Worm (Caenorhabditis elegans) whole organism, L1 larva: ENCODE data around the gene capg-2.

Experiments
- C04F5.9 ChIP-seq: sonication (generic microtip); optimal IDR thresholded peaks from 2 replicates; lab custom pipeline; 2016; ENCODE audit warnings: missing genetic modification characterization, missing compliant biosample characterization
- F16B12.6 ChIP-seq: fragments of 150-350 bp; optimal IDR thresholded peaks from 2 replicates; lab custom pipeline; 2014; ENCODE audit warnings: missing biosample characterization, missing genetic modification characterization
- alr-1 ChIP-seq: fragments of 200-800 bp; sonication (Bioruptor generic); optimal IDR thresholded peaks from 2 replicates; lab custom pipeline; 2018; ENCODE audit warnings: borderline replicate concordance, mild to moderate bottlenecking, missing genetic modification characterization, missing compliant biosample characterization
- aly-2 ChIP-seq: fragments of 150-350 bp; optimal IDR thresholded peaks from 2 replicates; lab custom pipeline; 2014; ENCODE audit warnings: missing biosample characterization, missing genetic modification characterization
- ceh-82 ChIP-seq, 3 experiments: fragments of 150-350 bp in 1 of 3; sonication (generic microtip) in 2 of 3; optimal IDR thresholded peaks; 2 replicates each; lab custom pipeline; 2014 to 2017; ENCODE audit warnings: missing biosample characterization in 3 of 3, missing genetic modification characterization in 3 of 3
- ceh-88 ChIP-seq: fragments of 200-800 bp; sonication (Bioruptor generic); IDR thresholded peaks from 2 replicates; pipeline ENCODE4 v1.3.6; 2022; ENCODE audit warnings: missing genetic modification characterization, missing compliant biosample characterization
- ces-1 ChIP-seq: fragments of 150-350 bp; optimal IDR thresholded peaks from 2 replicates; lab custom pipeline; 2014; ENCODE audit warnings: missing biosample characterization, missing genetic modification reagents, missing genetic modification characterization
- dpl-1 ChIP-seq, 3 experiments: fragments of 150-350 bp in 2 of 3; sonication (generic microtip) in 1 of 3; optimal IDR thresholded peaks; 2 replicates each; lab custom pipeline; 2014 to 2017; ENCODE audit warnings: missing biosample characterization in 3 of 3, missing genetic modification characterization in 3 of 3, missing genetic modification reagents in 3 of 3
- efl-1 ChIP-seq, 4 experiments: fragments of 150-350 bp; optimal IDR thresholded peaks in 3 of 4; peaks in 1 of 4; 1 replicate in 1 of 4; 2 replicates in 3 of 4; lab custom pipeline; 2014; ENCODE audit warnings: missing biosample characterization in 2 of 4, missing genetic modification characterization in 2 of 4, missing genetic modification reagents in 2 of 4
- efl-3 ChIP-seq: fragments of 200-800 bp; sonication (Bioruptor generic); optimal IDR thresholded peaks from 2 replicates; lab custom pipeline; 2018; ENCODE audit warnings: mild to moderate bottlenecking, missing genetic modification characterization, missing compliant biosample characterization
- elt-3 ChIP-seq, 6 experiments: fragments of 150-350 bp in 1 of 6; sonication (generic microtip); optimal IDR thresholded peaks; 2 replicates each; lab custom pipeline; 2017 to 2018; ENCODE audit warnings: missing biosample characterization in 6 of 6, missing genetic modification characterization in 6 of 6, inconsistent platforms in 1 of 6
- ets-5 ChIP-seq: fragments of 200-800 bp; sonication (Bioruptor generic); IDR thresholded peaks from 2 replicates; pipeline ENCODE4 v1.3.6; 2022; ENCODE audit warnings: missing genetic modification characterization, missing compliant biosample characterization
- fkh-10 ChIP-seq: sonication (generic microtip); optimal IDR thresholded peaks from 2 replicates; lab custom pipeline; 2017; ENCODE audit warnings: missing biosample characterization, missing genetic modification reagents, missing genetic modification characterization
- fkh-4 ChIP-seq: sonication (generic microtip); optimal IDR thresholded peaks from 2 replicates; lab custom pipeline; 2016; ENCODE audit warnings: missing compliant biosample characterization, missing genetic modification characterization, borderline replicate concordance
- fos-1 ChIP-seq: fragments of 150-350 bp; optimal IDR thresholded peaks from 2 replicates; lab custom pipeline; 2014; ENCODE audit warnings: missing biosample characterization, missing genetic modification characterization
- grh-1 ChIP-seq: fragments of 200-800 bp; sonication (Bioruptor generic); IDR thresholded peaks from 2 replicates; pipeline ENCODE4 v1.3.6; 2022; ENCODE audit warnings: missing genetic modification reagents, missing genetic modification characterization, missing compliant biosample characterization
- hpl-2 ChIP-seq: fragments of 150-350 bp; optimal IDR thresholded peaks from 2 replicates; lab custom pipeline; 2014; ENCODE audit warnings: missing biosample characterization, missing genetic modification reagents, missing genetic modification characterization
- isw-1 ChIP-seq: fragments of 200-800 bp; sonication (Bioruptor generic); IDR thresholded peaks from 2 replicates; pipeline ENCODE4 v1.3.6; 2022; ENCODE audit warnings: missing genetic modification characterization, missing compliant biosample characterization
- jun-1 ChIP-seq: fragments of 150-350 bp; optimal IDR thresholded peaks from 2 replicates; lab custom pipeline; 2014; ENCODE audit warnings: missing biosample characterization, missing genetic modification reagents, missing genetic modification characterization
- lin-13 ChIP-seq: fragments of 150-350 bp; optimal IDR thresholded peaks from 2 replicates; lab custom pipeline; 2014; ENCODE audit warnings: missing biosample characterization, missing genetic modification reagents, missing genetic modification characterization
- lin-14 ChIP-seq: fragments of 200-800 bp; sonication (Bioruptor generic); optimal IDR thresholded peaks from 2 replicates; lab custom pipeline; 2018; ENCODE audit warnings: mild to moderate bottlenecking, missing genetic modification characterization, moderate library complexity, missing compliant biosample characterization
- lin-15B ChIP-seq: fragments of 150-350 bp; sonication (generic microtip); optimal IDR thresholded peaks from 3 replicates; lab custom pipeline; 2014; ENCODE audit warnings: missing biosample characterization, missing genetic modification characterization
- lin-35 ChIP-seq, 2 experiments: fragments of 150-350 bp; optimal IDR thresholded peaks; 2 replicates each; lab custom pipeline; 2014; ENCODE audit warnings: missing biosample characterization in 2 of 2, missing genetic modification characterization in 2 of 2, missing genetic modification reagents in 2 of 2
- lsy-2 ChIP-seq, 2 experiments: fragments of 150-350 bp; optimal IDR thresholded peaks; 2 replicates each; lab custom pipeline; 2014; ENCODE audit warnings: missing biosample characterization in 2 of 2, missing genetic modification characterization in 2 of 2
- mab-9 ChIP-seq: fragments of 200-800 bp; sonication (Bioruptor generic); IDR thresholded peaks from 2 replicates; pipeline ENCODE4 v1.3.6; 2022; ENCODE audit warnings: missing genetic modification reagents, missing genetic modification characterization, missing compliant biosample characterization
- mep-1 ChIP-seq: fragments of 150-350 bp; optimal IDR thresholded peaks from 2 replicates; lab custom pipeline; 2014; ENCODE audit warnings: missing biosample characterization, missing genetic modification characterization
- nhr-19 ChIP-seq: fragments of 200-800 bp; sonication (Bioruptor generic); conservative IDR thresholded peaks from 2 replicates; pipeline ENCODE4 v1.3.6; 2022; ENCODE audit warnings: missing genetic modification characterization, missing compliant biosample characterization
- nhr-28 ChIP-seq: fragments of 150-350 bp; optimal IDR thresholded peaks from 2 replicates; lab custom pipeline; 2014; ENCODE audit warnings: missing biosample characterization, missing genetic modification characterization
- nhr-47 ChIP-seq: sonication (generic microtip); optimal IDR thresholded peaks from 2 replicates; lab custom pipeline; 2016; ENCODE audit warnings: mild to moderate bottlenecking, missing genetic modification characterization, moderate library complexity, missing compliant biosample characterization
- nhr-71 ChIP-seq: sonication (generic microtip); optimal IDR thresholded peaks from 2 replicates; lab custom pipeline; 2016; ENCODE audit warnings: mild to moderate bottlenecking, missing genetic modification characterization, moderate library complexity, missing compliant biosample characterization
- nhr-76 ChIP-seq: sonication (generic microtip); optimal IDR thresholded peaks from 2 replicates; lab custom pipeline; 2017; ENCODE audit warnings: missing biosample characterization, missing genetic modification characterization
- nhr-77 ChIP-seq: fragments of 150-350 bp; optimal IDR thresholded peaks from 2 replicates; lab custom pipeline; 2014; ENCODE audit warnings: missing biosample characterization, missing genetic modification characterization
- nhr-84 ChIP-seq: sonication (generic microtip); optimal IDR thresholded peaks from 2 replicates; lab custom pipeline; 2017; ENCODE audit warnings: missing biosample characterization, missing genetic modification characterization
- nhr-85 ChIP-seq: sonication (generic microtip); peaks from one replicate; lab custom pipeline; 2016; ENCODE audit warnings: missing genetic modification characterization, inconsistent platforms, missing compliant biosample characterization
- nhr-90 ChIP-seq: sonication (generic microtip); optimal IDR thresholded peaks from 2 replicates; lab custom pipeline; 2016; ENCODE audit warnings: mild to moderate bottlenecking, missing genetic modification characterization, missing compliant biosample characterization; ENCODE audit not compliant: poor library complexity
- pag-3 ChIP-seq: sonication (generic microtip); optimal IDR thresholded peaks from 2 replicates; lab custom pipeline; 2017; ENCODE audit warnings: missing genetic modification characterization, mild to moderate bottlenecking, missing compliant biosample characterization, antibody characterized with exemption, borderline replicate concordance; ENCODE audit not compliant: insufficient read depth
- pax-3 ChIP-seq: fragments of 200-800 bp; sonication (Bioruptor generic); optimal IDR thresholded peaks from 2 replicates; lab custom pipeline; 2018; ENCODE audit warnings: mild to moderate bottlenecking, missing genetic modification characterization, moderate library complexity, missing compliant biosample characterization
- pqm-1 ChIP-seq: sonication (generic microtip); optimal IDR thresholded peaks from 3 replicates; lab custom pipeline; 2017; ENCODE audit warnings: missing biosample characterization, missing genetic modification characterization
- rnt-1 ChIP-seq: sonication (generic microtip); optimal IDR thresholded peaks from 2 replicates; lab custom pipeline; 2016; ENCODE audit warnings: mild to moderate bottlenecking, missing genetic modification characterization, moderate library complexity, missing compliant biosample characterization
- snu-23 ChIP-seq: sonication (generic microtip); optimal IDR thresholded peaks from 2 replicates; lab custom pipeline; 2016; ENCODE audit warnings: missing genetic modification characterization, missing compliant biosample characterization
- sox-4 ChIP-seq: sonication (generic microtip); optimal IDR thresholded peaks from 2 replicates; lab custom pipeline; 2016; ENCODE audit warnings: missing genetic modification characterization, missing compliant biosample characterization
- sptf-1 ChIP-seq: fragments of 150-350 bp; optimal IDR thresholded peaks from 2 replicates; lab custom pipeline; 2014; ENCODE audit warnings: missing biosample characterization, missing genetic modification characterization
- sup-37 ChIP-seq: fragments of 200-800 bp; sonication (Bioruptor generic); optimal IDR thresholded peaks from 2 replicates; lab custom pipeline; 2018; ENCODE audit warnings: mild to moderate bottlenecking, missing genetic modification characterization, missing compliant biosample characterization
- tlp-1 ChIP-seq: fragments of 150-350 bp; optimal IDR thresholded peaks from 2 replicates; lab custom pipeline; 2014; ENCODE audit warnings: missing biosample characterization, missing genetic modification characterization
- unc-130 ChIP-seq: fragments of 150-350 bp; optimal IDR thresholded peaks from 2 replicates; lab custom pipeline; 2017; ENCODE audit warnings: missing biosample characterization, missing genetic modification characterization, inconsistent platforms
- unc-30 ChIP-seq: sonication (generic microtip); optimal IDR thresholded peaks from 2 replicates; lab custom pipeline; 2017; ENCODE audit warnings: missing biosample characterization, missing genetic modification characterization
- unc-98 ChIP-seq: fragments of 200-800 bp; sonication (Bioruptor generic); IDR thresholded peaks from 2 replicates; pipeline ENCODE4 v1.3.6; 2022; ENCODE audit warnings: missing genetic modification characterization, missing compliant biosample characterization
- vab-15 ChIP-seq: sonication (generic microtip); optimal IDR thresholded peaks from 2 replicates; lab custom pipeline; 2017; ENCODE audit warnings: missing genotype, mild to moderate bottlenecking, missing genetic modification characterization, missing compliant biosample characterization
- zag-1 ChIP-seq: fragments of 150-350 bp; optimal IDR thresholded peaks from 2 replicates; lab custom pipeline; 2014; ENCODE audit warnings: missing biosample characterization, missing genetic modification characterization
- zip-4 ChIP-seq: fragments of 200-800 bp; sonication (Bioruptor generic); optimal IDR thresholded peaks from 2 replicates; lab custom pipeline; 2018; ENCODE audit warnings: mild to moderate bottlenecking, missing genetic modification characterization, moderate library complexity, missing compliant biosample characterization

The capg-2 gene

DNA sequence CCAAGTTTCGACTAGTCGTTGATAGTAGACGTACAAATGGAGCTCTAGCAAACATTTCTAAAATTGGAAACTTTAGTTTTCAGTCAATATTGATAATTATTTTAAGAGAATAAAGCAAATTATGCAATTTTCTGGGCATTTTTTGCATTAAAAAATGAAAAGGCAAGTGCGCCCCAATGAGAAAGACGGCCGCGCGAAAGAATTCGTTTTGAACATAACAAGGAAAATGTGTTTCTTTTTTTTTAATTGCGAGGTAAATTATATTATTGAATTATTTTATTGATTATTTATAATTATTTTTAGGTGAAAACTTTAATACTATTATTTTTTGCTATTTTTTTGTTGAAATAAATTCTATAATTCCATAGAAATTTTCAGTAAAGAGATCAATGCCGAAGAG lies at the start of gene capg-2, which contains the start of gene tsfm-1:
Gene capg-2 (plus strand): TSS at position 379 of the 400 bp plus-strand sequence.
Gene tsfm-1 (minus strand): TSS at position 57 of the 400 bp plus-strand sequence.
- TF ChIP-seq zip-4 (GFP tag; lab: Kevin White, UChicago) (no peak), nhr-77 (tag; lab: Kevin White, UChicago) (no peak), pqm-1 (no peak), isw-1 (GFP tag; lab: Robert Waterston, UW) (no peak), nhr-28 (no peak), ceh-82 (tag; optimal IDR thresholded peaks at IDR 0.05; lab: Kevin White, UChicago) (peak in 1 of 3 experiments; percentile 1), fkh-10 (GFP tag; lab: Kevin White, UChicago) (no peak), lin-35 (GFP tag; optimal IDR thresholded peaks at IDR 0.05; lab: Kevin White, UChicago) (peak; percentile 58 to 84), unc-30 (no peak), grh-1 (GFP tag; lab: Robert Waterston, UW) (no peak), mep-1 (tag; lab: Kevin White, UChicago) (peak; percentile 7), efl-1 (optimal IDR thresholded peaks at IDR 0.05; lab: Kevin White, UChicago) (peak; percentile 27 to 69), efl-1 (GFP tag; optimal IDR thresholded peaks at IDR 0.05 in 1 of 2; lab: Kevin White, UChicago) (peak; percentile 81 to 96), vab-15 (tag; lab: Kevin White, UChicago) (no peak), sox-4 (tag; lab: Kevin White, UChicago) (no peak), pag-3 (tag; lab: Kevin White, UChicago) (no peak), sptf-1 (tag; lab: Kevin White, UChicago) (no peak), aly-2 (tag; lab: Kevin White, UChicago) (no peak), pax-3 (tag; lab: Kevin White, UChicago) (no peak), ces-1 (GFP tag; lab: Kevin White, UChicago) (no peak), unc-98 (GFP tag; lab: Robert Waterston, UW) (no peak), fos-1 (tag; lab: Kevin White, UChicago) (no peak), dpl-1 (GFP tag; optimal IDR thresholded peaks at IDR 0.05; lab: Kevin White, UChicago) (peak; percentile 64 to 86 (median 70)), tlp-1 (tag; lab: Kevin White, UChicago) (no peak), C04F5.9 (tag; lab: Kevin White, UChicago) (no peak), ets-5 (GFP tag; lab: Robert Waterston, UW) (no peak), lin-15B (tag; lab: Kevin White, UChicago) (peak; percentile 7), rnt-1 (no peak), fkh-4 (no peak), sup-37 (GFP tag; lab: Kevin White, UChicago) (no peak), nhr-90 (no peak), lin-13 (GFP tag; lab: Kevin White, UChicago) (no peak), nhr-85 (tag; lab: Kevin White, UChicago) (peak; percentile 28), ceh-88 (GFP tag; lab: Robert Waterston, UW) (no peak), mab-9 (no peak), hpl-2 (GFP tag; lab: Kevin White, UChicago) (no peak), alr-1 (tag; lab: Kevin White, UChicago) (no peak), elt-3 (tag; optimal IDR thresholded peaks at IDR 0.05; lab: Kevin White, UChicago) (no peak), efl-3 (GFP tag; lab: Kevin White, UChicago) (no peak), F16B12.6 (tag; lab: Kevin White, UChicago) (no peak)

DNA sequence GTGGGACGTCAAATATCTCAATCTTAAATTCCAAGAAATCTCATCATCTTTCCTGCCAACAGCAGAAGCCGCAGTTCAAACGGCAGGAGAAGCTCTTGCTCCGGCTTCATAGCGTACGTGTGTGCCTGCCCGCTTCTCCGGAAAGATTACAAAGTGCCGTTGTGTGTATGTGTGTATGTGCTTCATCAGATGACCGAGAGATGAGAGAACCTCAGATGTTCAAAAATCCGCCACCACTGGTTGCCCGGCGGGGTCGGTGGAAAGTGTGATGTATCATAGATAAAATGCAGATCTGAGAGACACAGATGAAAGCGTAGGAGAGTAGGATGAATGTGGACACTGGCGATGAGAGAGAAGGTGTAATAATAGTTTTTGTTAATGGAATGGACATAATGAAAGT lies 38.2 kb upstream of the capg-2 start:
- TF ChIP-seq nhr-47 (tag; lab: Kevin White, UChicago) (no peak), zag-1 (no peak), nhr-76 (tag; lab: Kevin White, UChicago) (no peak), jun-1 (tag; lab: Kevin White, UChicago) (no peak), unc-130 (tag; lab: Kevin White, UChicago) (peak; percentile 15), snu-23 (GFP tag; lab: Kevin White, UChicago) (peak; percentile 22), lsy-2 (tag; optimal IDR thresholded peaks at IDR 0.05; lab: Kevin White, UChicago) (no peak), pag-3 (tag; lab: Kevin White, UChicago) (peak; percentile 79), nhr-71 (peak; percentile 65), rnt-1 (peak; percentile 58), nhr-84 (no peak), nhr-19 (GFP tag; lab: Robert Waterston, UW) (peak; percentile 42), lin-14 (peak; percentile 80)
